Fruit fly (Drosophila melanogaster): ENCODE results near the gene CG32413.

dm6 chr3L:5859029-5859428 lies 44.8 kb downstream of the CG32413 start:
- TF ChIP-seq CG34367 (tag; optimal IDR thresholded peaks at IDR 0.05) (no peak), gl (tag; optimal IDR thresholded peaks at IDR 0.05) (no peak), Pif1B (GFP tag; optimal IDR thresholded peaks at IDR 0.05) (no peak), Pif1A (GFP tag; optimal IDR thresholded peaks at IDR 0.05) (no peak), CG8159 (tag; optimal IDR thresholded peaks at IDR 0.05) (no peak), CG14655 (GFP tag; optimal IDR thresholded peaks at IDR 0.05) (no peak), EcR (GFP tag; optimal IDR thresholded peaks at IDR 0.05) (no peak), D1 (tag; optimal IDR thresholded peaks at IDR 0.05) (no peak), Ets98B (GFP tag; IDR thresholded peaks at IDR 0.05) (no peak), Snoo (tag; optimal IDR thresholded peaks at IDR 0.05) (no peak), CG15710 (tag; optimal IDR thresholded peaks at IDR 0.05) (no peak), rn (GFP tag; IDR thresholded peaks at IDR 0.05) (no peak)

Measured in whole organism, pupa.